Fruit fly (Drosophila melanogaster): ENCODE data around the gene CG12177.

Gene CG12177

dm6 chrX:13669366-13669765, 10.9 kb downstream of the CG12177 start, which contains the start of gene CG15760:
CG15760 (plus strand) TSS chrX:13669699.
- TF ChIP-seq insv (optimal IDR thresholded peaks at IDR 0.05) (no peak), Myc (optimal IDR thresholded peaks at IDR 0.05) (no peak), h (optimal IDR thresholded peaks at IDR 0.05) (no peak), ttk (optimal IDR thresholded peaks at IDR 0.05) (no peak), psq (optimal IDR thresholded peaks at IDR 0.05) (no peak), Sin3A (optimal IDR thresholded peaks at IDR 0.05) (no peak)

dm6 chrX:13667656-13668055, 12.6 kb downstream of the CG12177 start, which contains the start of the genes DNAlig4 and CG11164:
DNAlig4 (minus strand) TSS chrX:13667811.
CG11164 (plus strand) TSS chrX:13668014.
- TF ChIP-seq Myc (optimal IDR thresholded peaks at IDR 0.05) (no peak), h (optimal IDR thresholded peaks at IDR 0.05) (no peak), insv (optimal IDR thresholded peaks at IDR 0.05) (no peak), Sin3A (optimal IDR thresholded peaks at IDR 0.05) (no peak), psq (optimal IDR thresholded peaks at IDR 0.05) (no peak), ttk (optimal IDR thresholded peaks at IDR 0.05) (no peak)

dm6 chrX:13651170-13651569, 29.1 kb downstream of the CG12177 start:
- TF ChIP-seq Sin3A (optimal IDR thresholded peaks at IDR 0.05), result no peak
- no peak for TF ChIP-seq psq (optimal IDR thresholded peaks at IDR 0.05)
- no peak for TF ChIP-seq Myc (optimal IDR thresholded peaks at IDR 0.05)
- no peak for TF ChIP-seq h (optimal IDR thresholded peaks at IDR 0.05)
- TF ChIP-seq ttk (optimal IDR thresholded peaks at IDR 0.05), result no peak
- no peak for TF ChIP-seq insv (optimal IDR thresholded peaks at IDR 0.05)

dm6 chrX:13649801-13650200, 30.5 kb downstream of the CG12177 start:
- no peak for TF ChIP-seq Myc (optimal IDR thresholded peaks at IDR 0.05)
- no peak for TF ChIP-seq psq (optimal IDR thresholded peaks at IDR 0.05)
- TF ChIP-seq ttk (optimal IDR thresholded peaks at IDR 0.05), result no peak
- no peak for TF ChIP-seq insv (optimal IDR thresholded peaks at IDR 0.05)

- no peak for TF ChIP-seq insv (optimal IDR thresholded peaks at IDR 0.05)
- no peak for TF ChIP-seq Myc (optimal IDR thresholded peaks at IDR 0.05)
- no peak for TF ChIP-seq ttk (optimal IDR thresholded peaks at IDR 0.05)
- TF ChIP-seq psq (optimal IDR thresholded peaks at IDR 0.05), result no peak
- TF ChIP-seq Sin3A (optimal IDR thresholded peaks at IDR 0.05), result no peak
- TF ChIP-seq h (optimal IDR thresholded peaks at IDR 0.05), result no peak
These were observed 31.5 kb downstream of the CG12177 start for dm6 chrX:13648819-13649218.

- TF ChIP-seq insv (optimal IDR thresholded peaks at IDR 0.05), result no peak
- no peak for TF ChIP-seq ttk (optimal IDR thresholded peaks at IDR 0.05)
- no peak for TF ChIP-seq psq (optimal IDR thresholded peaks at IDR 0.05)
- TF ChIP-seq Myc (optimal IDR thresholded peaks at IDR 0.05), result no peak
- no peak for TF ChIP-seq h (optimal IDR thresholded peaks at IDR 0.05)
- TF ChIP-seq Sin3A (optimal IDR thresholded peaks at IDR 0.05), result no peak
These were observed 34.1 kb downstream of the CG12177 start for dm6 chrX:13646175-13646574.

dm6 chrX:13644696-13645393, 35.5 kb downstream of the CG12177 start:
- no peak for TF ChIP-seq psq (optimal IDR thresholded peaks at IDR 0.05)
- no peak for TF ChIP-seq Myc (optimal IDR thresholded peaks at IDR 0.05)
- TF ChIP-seq ttk (optimal IDR thresholded peaks at IDR 0.05), result no peak
- no peak for TF ChIP-seq Sin3A (optimal IDR thresholded peaks at IDR 0.05)
- no peak for TF ChIP-seq insv (optimal IDR thresholded peaks at IDR 0.05)
- TF ChIP-seq h (optimal IDR thresholded peaks at IDR 0.05), result no peak

dm6 chrX:13643961-13644360, 36.3 kb downstream of the CG12177 start:
- TF ChIP-seq Sin3A (optimal IDR thresholded peaks at IDR 0.05), result no peak
- no peak for TF ChIP-seq ttk (optimal IDR thresholded peaks at IDR 0.05)
- no peak for TF ChIP-seq Myc (optimal IDR thresholded peaks at IDR 0.05)
- no peak for TF ChIP-seq h (optimal IDR thresholded peaks at IDR 0.05)
- TF ChIP-seq psq (optimal IDR thresholded peaks at IDR 0.05), result no peak
- TF ChIP-seq insv (optimal IDR thresholded peaks at IDR 0.05), result no peak

- no peak for TF ChIP-seq ttk (optimal IDR thresholded peaks at IDR 0.05)
- no peak for TF ChIP-seq insv (optimal IDR thresholded peaks at IDR 0.05)
- no peak for TF ChIP-seq h (optimal IDR thresholded peaks at IDR 0.05)
- TF ChIP-seq Sin3A (optimal IDR thresholded peaks at IDR 0.05), result no peak
These were observed 38.2 kb downstream of the CG12177 start for dm6 chrX:13641891-13642617.

dm6 chrX:13641115-13641890, 39.0 kb downstream of the CG12177 start:
- no peak for TF ChIP-seq psq (optimal IDR thresholded peaks at IDR 0.05)
- TF ChIP-seq ttk (optimal IDR thresholded peaks at IDR 0.05), result no peak
- no peak for TF ChIP-seq Sin3A (optimal IDR thresholded peaks at IDR 0.05)
- TF ChIP-seq Myc (optimal IDR thresholded peaks at IDR 0.05), result no peak
- TF ChIP-seq insv (optimal IDR thresholded peaks at IDR 0.05), result no peak
- TF ChIP-seq h (optimal IDR thresholded peaks at IDR 0.05), result no peak

dm6 chrX:13640692-13641011, 39.6 kb downstream of the CG12177 start:
- no peak for TF ChIP-seq h (optimal IDR thresholded peaks at IDR 0.05)
- no peak for TF ChIP-seq Myc (optimal IDR thresholded peaks at IDR 0.05)
- TF ChIP-seq ttk (optimal IDR thresholded peaks at IDR 0.05), result no peak
- TF ChIP-seq Sin3A (optimal IDR thresholded peaks at IDR 0.05), result no peak
- no peak for TF ChIP-seq psq (optimal IDR thresholded peaks at IDR 0.05)
- no peak for TF ChIP-seq insv (optimal IDR thresholded peaks at IDR 0.05)
